Worm (Caenorhabditis elegans): ENCODE measurements around the gene D1044.7.

DNA sequence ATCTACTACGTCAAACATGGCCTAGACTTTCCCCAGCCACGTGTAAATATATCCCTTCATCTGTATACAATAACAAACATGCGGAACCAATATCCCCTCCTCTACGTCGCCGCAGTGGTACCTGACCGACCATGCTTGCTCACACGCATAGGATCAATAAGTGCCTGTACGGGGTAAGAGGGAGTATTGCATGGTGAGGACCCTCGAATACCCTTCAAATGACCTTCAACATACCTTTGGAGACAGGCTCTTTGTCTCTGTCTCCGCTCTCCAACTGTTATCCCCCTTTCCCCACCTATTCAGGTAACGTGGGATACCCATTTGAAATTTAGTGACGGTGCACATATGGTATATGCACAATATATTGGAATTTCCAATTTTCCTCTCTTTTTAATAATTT lies 17.4 kb upstream of the D1044.7 start, which contains the start of gene dex-1:
- TF ChIP-seq ama-1 (optimal IDR thresholded peaks at IDR 0.05) (no peak), unc-55 (GFP tag; optimal IDR thresholded peaks at IDR 0.05) (no peak), ceh-2 (tag; optimal IDR thresholded peaks at IDR 0.05) (no peak), ets-4 (tag; optimal IDR thresholded peaks at IDR 0.05) (no peak), nfya-1 (tag; optimal IDR thresholded peaks at IDR 0.05) (no peak), tbx-7 (tag; optimal IDR thresholded peaks at IDR 0.05) (no peak)
